Worm (Caenorhabditis elegans): ENCODE measurements around the gene nspc-1.

ce11 chrX:8562586-8562985, 27.7 kb upstream of the nspc-1 start:
- no peak for TF ChIP-seq pha-4 (tag; optimal IDR thresholded peaks at IDR 0.05)
- no peak for TF ChIP-seq ceh-34 (tag; optimal IDR thresholded peaks at IDR 0.05)
- no peak for TF ChIP-seq F13H6.1 (tag; optimal IDR thresholded peaks at IDR 0.05)
- TF ChIP-seq elt-2 (tag; optimal IDR thresholded peaks at IDR 0.05) = no peak
- TF ChIP-seq zip-5 (tag; optimal IDR thresholded peaks at IDR 0.05) = no peak
- TF ChIP-seq nfya-1 (tag; optimal IDR thresholded peaks at IDR 0.05) = no peak
- TF ChIP-seq pax-1 (tag; optimal IDR thresholded peaks at IDR 0.05) = no peak

Data from whole organism, late embryonic.